Fruit fly (Drosophila melanogaster): ENCODE data around the gene Eig71Ee.
A peak's percentile ranks its signal among the peaks of the same experiment; 100 is the strongest.

dm6 chr3L:15634368-15635075, 21.3 kb downstream of the Eig71Ee start:
- TF ChIP-seq CG33557 (GFP tag; optimal IDR thresholded peaks at IDR 0.05) (no peak), vnd (GFP tag; IDR thresholded peaks at IDR 0.05; ENCODE audit: partially characterized antibody) (no peak), croc (GFP tag; conservative IDR thresholded peaks at IDR 0.05) (no peak), CG17802 (tag; optimal IDR thresholded peaks at IDR 0.05) (no peak), Tbp (GFP tag; optimal IDR thresholded peaks at IDR 0.05) (no peak), fru (optimal IDR thresholded peaks at IDR 0.05) (no peak), lmd (GFP tag; IDR thresholded peaks at IDR 0.05) (no peak), CG11723 (GFP tag; optimal IDR thresholded peaks at IDR 0.05) (no peak), CG3726 (GFP tag; IDR thresholded peaks at IDR 0.05) (no peak), CG8924 (tag; optimal IDR thresholded peaks at IDR 0.05) (peak; percentile 11), CG7271 (tag; optimal IDR thresholded peaks at IDR 0.05) (no peak)
